Worm (Caenorhabditis elegans) whole organism, L4 larva: ENCODE measurements around the gene Y105C5A.1273.
"Not testable (repeated sequence)": the region's sequence is repeated elsewhere in the genome, so short reads cannot be mapped to it uniquely, and the experiment has no call there.

Experiments
- F26F4.8 ChIP-seq: fragments of 200-800 bp; sonication (Bioruptor generic); conservative IDR thresholded peaks from 2 replicates; pipeline ENCODE4 v1.3.6; 2022; ENCODE audit warnings: missing genetic modification characterization, missing compliant biosample characterization
- F49E8.2 ChIP-seq: sonication (generic microtip); optimal IDR thresholded peaks from 2 replicates; lab custom pipeline; 2016; ENCODE audit warnings: missing compliant biosample characterization, mild to moderate bottlenecking, missing genetic modification characterization, borderline replicate concordance
- aha-1 ChIP-seq: fragments of 150-350 bp; peaks from one replicate; lab custom pipeline; 2014; ENCODE audit warnings: missing biosample characterization, missing genetic modification characterization
- daf-8 ChIP-seq: fragments of 200-800 bp; sonication (Bioruptor generic); IDR thresholded peaks from 2 replicates; pipeline ENCODE4 v1.3.6; 2022; ENCODE audit warnings: missing genetic modification characterization, missing compliant biosample characterization
- dmd-6 ChIP-seq: fragments of 200-800 bp; sonication (Bioruptor generic); IDR thresholded peaks from 2 replicates; pipeline ENCODE4 v1.3.6; 2022; ENCODE audit warnings: missing genetic modification reagents, missing genetic modification characterization, missing compliant biosample characterization
- dmd-9 ChIP-seq: fragments of 200-800 bp; sonication (Bioruptor generic); IDR thresholded peaks from 2 replicates; pipeline ENCODE4 v1.3.6; 2022; ENCODE audit warnings: missing genetic modification reagents, missing genetic modification characterization, missing compliant biosample characterization
- duxl-1 ChIP-seq: sonication (generic microtip); optimal IDR thresholded peaks from 2 replicates; lab custom pipeline; 2016; ENCODE audit warnings: mild to moderate bottlenecking, missing genetic modification characterization, moderate library complexity, missing compliant biosample characterization; ENCODE audit not compliant: poor library complexity
- dve-1 ChIP-seq: sonication (generic microtip); optimal IDR thresholded peaks from 2 replicates; lab custom pipeline; 2017; ENCODE audit warnings: antibody characterized with exemption, mild to moderate bottlenecking, missing genetic modification characterization, missing compliant biosample characterization; ENCODE audit not compliant: insufficient read depth
- egl-27 ChIP-seq: sonication (generic microtip); optimal IDR thresholded peaks from 3 replicates; lab custom pipeline; 2017; ENCODE audit warnings: missing biosample characterization, missing genetic modification reagents, missing genetic modification characterization
- fos-1 ChIP-seq: fragments of 150-350 bp; optimal IDR thresholded peaks from 2 replicates; lab custom pipeline; 2014; ENCODE audit warnings: missing biosample characterization, missing genetic modification characterization
- hif-1 ChIP-seq, 2 experiments: sonication (generic microtip); optimal IDR thresholded peaks; 2 replicates each; lab custom pipeline; 2016 to 2017; ENCODE audit warnings: missing compliant biosample characterization in 2 of 2, missing genetic modification characterization in 2 of 2, missing genetic modification reagents in 2 of 2, missing genotype in 2 of 2, mild to moderate bottlenecking in 1 of 2
- lin-38 ChIP-seq: fragments of 200-800 bp; sonication (Bioruptor generic); IDR thresholded peaks from 2 replicates; pipeline ENCODE4 v1.3.6; 2022; ENCODE audit warnings: missing genetic modification reagents, missing genetic modification characterization, missing compliant biosample characterization
- madf-5 ChIP-seq, 2 experiments: fragments of 200-800 bp; sonication (Bioruptor generic); IDR thresholded peaks; 2 replicates each; pipeline ENCODE4 v1.3.6; 2022; ENCODE audit warnings: missing compliant biosample characterization in 2 of 2, missing genetic modification characterization in 2 of 2
- mdt-29 ChIP-seq: fragments of 200-800 bp; sonication (Bioruptor generic); IDR thresholded peaks from 2 replicates; pipeline ENCODE4 v1.3.6; 2022; ENCODE audit warnings: missing genetic modification reagents, missing genetic modification characterization, missing compliant biosample characterization
- nhr-11 ChIP-seq: fragments of 150-350 bp; optimal IDR thresholded peaks from 2 replicates; lab custom pipeline; 2014; ENCODE audit warnings: missing biosample characterization, missing genetic modification characterization
- nhr-237 ChIP-seq: sonication (generic microtip); optimal IDR thresholded peaks from 2 replicates; lab custom pipeline; 2017; ENCODE audit warnings: missing biosample characterization, missing genetic modification characterization
- nhr-77 ChIP-seq: fragments of 150-350 bp; optimal IDR thresholded peaks from 2 replicates; lab custom pipeline; 2014; ENCODE audit warnings: missing biosample characterization, missing genetic modification characterization
- pha-4 ChIP-seq, 2 experiments: fragments of 150-350 bp in 1 of 2; fragments of 200-800 bp in 1 of 2; sonication (Bioruptor generic) in 1 of 2; IDR thresholded peaks in 1 of 2; optimal IDR thresholded peaks in 1 of 2; 2 replicates each; pipeline versions ENCODE4 v1.3.6 to Lab custom; 2014 to 2022; ENCODE audit warnings: missing genetic modification characterization in 2 of 2, missing genetic modification reagents in 2 of 2, missing biosample characterization in 1 of 2, missing compliant biosample characterization in 1 of 2
- set-16 ChIP-seq: fragments of 200-800 bp; sonication (Bioruptor generic); IDR thresholded peaks from 2 replicates; pipeline ENCODE4 v1.3.6; 2022; ENCODE audit warnings: missing genetic modification reagents, missing genetic modification characterization, missing compliant biosample characterization
- snpc-1.2 ChIP-seq: fragments of 200-800 bp; sonication (Bioruptor generic); IDR thresholded peaks from 2 replicates; pipeline ENCODE4 v1.3.6; 2022; ENCODE audit warnings: missing genetic modification reagents, missing genetic modification characterization, missing compliant biosample characterization
- spr-1 ChIP-seq: sonication (generic microtip); optimal IDR thresholded peaks from 2 replicates; lab custom pipeline; 2016; ENCODE audit warnings: mild to moderate bottlenecking, missing genetic modification characterization, missing compliant biosample characterization
- spr-3 ChIP-seq: fragments of 200-800 bp; sonication (Bioruptor generic); optimal IDR thresholded peaks from 2 replicates; lab custom pipeline; 2018; ENCODE audit warnings: mild to moderate bottlenecking, missing genetic modification characterization, missing compliant biosample characterization
- tag-97 ChIP-seq: fragments of 200-800 bp; sonication (Bioruptor generic); IDR thresholded peaks from 2 replicates; pipeline ENCODE4 v1.3.6; 2022; ENCODE audit warnings: missing genetic modification characterization, missing compliant biosample characterization
- tra-1 ChIP-seq: fragments of 200-800 bp; sonication (Bioruptor generic); IDR thresholded peaks from 2 replicates; pipeline ENCODE4 v1.3.6; 2022; ENCODE audit warnings: missing genetic modification reagents, missing genetic modification characterization, missing compliant biosample characterization
- unc-39 ChIP-seq: sonication (generic microtip); optimal IDR thresholded peaks from 2 replicates; lab custom pipeline; 2017; ENCODE audit warnings: missing biosample characterization, missing genetic modification characterization
- unc-62 ChIP-seq, 3 experiments: fragments of 150-350 bp in 1 of 3; sonication (generic microtip); optimal IDR thresholded peaks in 2 of 3; peaks in 1 of 3; 1 replicate in 1 of 3; 2 replicates in 2 of 3; lab custom pipeline; 2014 to 2017; ENCODE audit warnings: missing biosample characterization in 3 of 3, missing genetic modification characterization in 3 of 3, missing genetic modification reagents in 3 of 3, missing genotype in 1 of 3
- vab-7 ChIP-seq: fragments of 200-800 bp; sonication (Bioruptor generic); IDR thresholded peaks from 2 replicates; pipeline ENCODE4 v1.3.6; 2022; ENCODE audit warnings: missing genetic modification reagents, missing genetic modification characterization, missing compliant biosample characterization
- zag-1 ChIP-seq: fragments of 150-350 bp; optimal IDR thresholded peaks from 2 replicates; lab custom pipeline; 2014; ENCODE audit warnings: missing biosample characterization, missing genetic modification characterization
- zfp-3 ChIP-seq: fragments of 200-800 bp; sonication (Bioruptor generic); conservative IDR thresholded peaks from 2 replicates; pipeline ENCODE4 v1.3.6; 2022; ENCODE audit warnings: missing genetic modification reagents, missing genetic modification characterization, missing compliant biosample characterization
- zip-2 ChIP-seq: fragments of 150-350 bp; optimal IDR thresholded peaks from 2 replicates; lab custom pipeline; 2014; ENCODE audit warnings: missing biosample characterization, missing genetic modification characterization

The Y105C5A.1273 gene

DNA sequence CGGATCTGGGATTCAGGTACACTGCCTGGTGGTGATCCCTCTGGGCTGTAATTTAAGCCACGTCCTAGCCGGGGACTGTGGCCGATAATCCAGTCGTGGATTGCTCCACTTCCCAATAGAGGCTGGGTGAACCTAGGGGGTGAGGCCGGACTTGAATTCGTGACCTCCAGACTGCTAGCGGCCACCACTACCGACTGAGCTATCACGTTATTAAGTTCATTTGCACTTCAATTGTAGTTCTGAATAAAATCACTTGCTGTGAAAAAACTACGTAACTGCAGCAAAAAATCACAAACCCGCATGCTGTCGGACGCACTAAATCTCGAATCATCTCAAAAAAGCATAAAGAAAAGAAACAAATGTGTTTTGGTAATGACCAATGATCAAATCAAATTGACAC is at the start of gene Y105C5A.1273:
Gene Y105C5A.1273, plus strand, starts transcription at position 301 of the 400 bp plus-strand sequence.
- not testable (repeated sequence) for TF ChIP-seq F26F4.8 (GFP tag; lab: Robert Waterston, UW); dmd-6 (GFP tag; lab: Robert Waterston, UW); spr-1 (tag; lab: Kevin White, UChicago)
- TF ChIP-seq, all 104 proteins: peak for 0; not testable (repeated sequence) for 104

DNA sequence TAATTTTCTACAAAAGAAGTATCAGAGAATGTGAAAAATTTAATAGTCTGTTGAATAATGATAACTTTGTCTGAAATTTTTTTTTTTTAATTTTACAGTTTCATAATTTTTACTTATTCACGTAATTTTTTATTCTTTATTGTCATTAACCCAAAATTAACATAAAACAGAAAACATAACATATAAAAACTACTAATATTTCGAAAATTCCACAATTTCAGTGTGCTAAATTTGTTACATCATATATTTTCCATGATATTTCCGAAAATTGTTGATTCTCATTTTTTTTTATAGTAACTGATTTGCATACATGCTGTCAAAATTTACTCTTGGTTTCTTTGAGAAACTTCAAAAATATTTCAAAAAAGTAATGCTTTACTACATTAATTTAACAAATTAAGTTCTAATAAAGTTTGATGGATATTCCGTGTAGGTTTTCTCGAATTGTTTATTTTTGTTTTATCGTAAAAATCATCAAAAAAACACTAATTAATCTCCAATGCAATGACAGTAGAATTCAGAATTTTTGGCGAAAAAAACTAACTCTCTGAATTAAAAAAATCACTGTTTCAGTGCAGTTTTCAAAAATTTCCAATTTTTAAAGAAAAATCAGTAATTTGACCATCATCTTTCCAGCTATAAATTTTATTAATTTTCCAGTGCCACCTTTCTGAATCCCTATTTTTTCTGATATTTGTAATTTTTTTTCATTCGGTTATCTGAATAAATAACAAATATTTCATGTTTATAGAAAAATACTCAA is 40.8 kb upstream of the Y105C5A.1273 start:
- TF ChIP-seq aha-1 (tag; lab: Kevin White, UChicago) (peak; percentile 23), unc-62 (GFP tag; optimal IDR thresholded peaks at IDR 0.05 in 1 of 2; lab: Kevin White, UChicago) (peak in 1 of 2 experiments; percentile 96), unc-62 (tag; optimal IDR thresholded peaks at IDR 0.05; lab: Kevin White, UChicago) (no peak), zag-1 (tag; lab: Kevin White, UChicago) (no peak), spr-1 (tag; lab: Kevin White, UChicago) (no peak), spr-3 (no peak)

- not testable (repeated sequence) for TF ChIP-seq dmd-9 (GFP tag; lab: Robert Waterston, UW); daf-8; unc-39 (tag; lab: Kevin White, UChicago)
These were observed 38.8 kb upstream of the Y105C5A.1273 start, which contains the start of gene Y105C5A.1285 for ce11 chrIV:15752114-15752513. TSS of gene Y105C5A.1285 (plus strand) at chrIV:15752414.

ce11 chrIV:15766239-15766843 is 24.6 kb upstream of the Y105C5A.1273 start:
- TF ChIP-seq snpc-1.2: 0 out of 2 replicates have a peak, but pooled peaks have one; percentile 46
- peak; percentile 90 for TF ChIP-seq set-16 (GFP tag; lab: Robert Waterston, UW)
- TF ChIP-seq mdt-29 (GFP tag; lab: Robert Waterston, UW): 0 out of 2 replicates have a peak, but pooled peaks have one; percentile 18

DNA sequence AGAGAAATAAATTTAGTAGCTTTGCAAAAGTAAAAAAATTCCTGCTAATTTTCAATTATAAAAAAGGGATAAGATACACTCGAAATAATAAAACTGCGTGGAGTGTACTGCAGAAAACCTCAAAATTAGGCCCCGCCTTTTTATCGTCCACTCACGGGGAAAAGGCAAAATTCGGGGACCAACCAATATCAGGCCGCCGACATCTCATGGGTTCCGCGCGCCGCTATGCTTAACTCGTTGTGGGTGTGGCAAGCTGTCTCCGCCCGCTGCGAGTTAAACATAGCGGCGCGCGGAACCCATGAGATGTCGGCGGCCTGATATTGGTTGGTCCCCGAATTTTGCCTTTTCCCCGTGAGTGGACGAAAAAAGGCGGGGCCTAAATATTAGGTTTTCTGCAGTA is 23.2 kb upstream of the Y105C5A.1273 start:
- TF ChIP-seq snpc-1.2 (peak; percentile 82), lin-38 (GFP tag; lab: Robert Waterston, UW) (0 out of 2 replicates have a peak, but pooled peaks have one; percentile 7)

ce11 chrIV:15776361-15776760 is 14.6 kb upstream of the Y105C5A.1273 start:
- TF ChIP-seq unc-62 (GFP tag; optimal IDR thresholded peaks at IDR 0.05 in 1 of 2; lab: Kevin White, UChicago): peak in 1 of 2 experiments; percentile 22
- TF ChIP-seq unc-62 (tag; optimal IDR thresholded peaks at IDR 0.05; lab: Kevin White, UChicago): not testable (repeated sequence)
- peak; percentile 90 for TF ChIP-seq snpc-1.2

ce11 chrIV:15777674-15778296 is 13.2 kb upstream of the Y105C5A.1273 start:
- peak; percentile 67 for TF ChIP-seq snpc-1.2

- TF ChIP-seq fos-1 (tag; lab: Kevin White, UChicago): no peak
- TF ChIP-seq nhr-77 (tag; lab: Kevin White, UChicago): no peak
- no peak for TF ChIP-seq zip-2
- peak; percentile 24; the same call in 1 of the 2 replicates for TF ChIP-seq pha-4 (GFP tag; IDR thresholded peaks at IDR 0.05; lab: Robert Waterston, UW)
- TF ChIP-seq pha-4 (tag; optimal IDR thresholded peaks at IDR 0.05; lab: Kevin White, UChicago): no peak
- TF ChIP-seq dve-1: peak; percentile 18
- TF ChIP-seq tag-97 (GFP tag; lab: Robert Waterston, UW): no peak
- TF ChIP-seq spr-3: no peak
- no peak for TF ChIP-seq nhr-237 (tag; lab: Kevin White, UChicago)
- 0 out of 2 replicates have a peak, but pooled peaks have one; percentile 41 for TF ChIP-seq vab-7 (GFP tag; lab: Robert Waterston, UW)
- TF ChIP-seq madf-5 (GFP tag; IDR thresholded peaks at IDR 0.05; lab: Robert Waterston, UW): peak in 1 of 2 experiments; percentile 67; a peak in 2 of 4 replicates
- TF ChIP-seq snpc-1.2: peak; percentile 99
- no peak for TF ChIP-seq unc-62 (GFP tag; optimal IDR thresholded peaks at IDR 0.05 in 1 of 2; lab: Kevin White, UChicago)
- no peak for TF ChIP-seq unc-62 (tag; optimal IDR thresholded peaks at IDR 0.05; lab: Kevin White, UChicago)
- no peak for TF ChIP-seq duxl-1
- TF ChIP-seq F49E8.2 (tag; lab: Kevin White, UChicago): peak; percentile 5
- TF ChIP-seq nhr-11 (tag; lab: Kevin White, UChicago): no peak
- TF ChIP-seq tra-1: no peak
- TF ChIP-seq zfp-3: no peak
- no peak for TF ChIP-seq egl-27 (tag; lab: Kevin White, UChicago)
- TF ChIP-seq hif-1 (tag; optimal IDR thresholded peaks at IDR 0.05; lab: Kevin White, UChicago): no peak
These were observed 2.3 kb downstream of the Y105C5A.1273 start for ce11 chrIV:15793213-15793612.
